Fruit fly (Drosophila melanogaster) whole organism, embryonic: Measurements from ENCODE around the gene CG15445.
A peak's percentile ranks its signal among the peaks of the same experiment; 100 is the strongest.

Experiments used
- Ada2b ChIP-seq: fragments of 200-800 bp; sonication (Bioruptor generic); IDR thresholded peaks from 2 replicates; pipeline ENCODE4 v1.3.6; 2022; ENCODE audit warnings: missing biosample characterization, missing genetic modification characterization
- Bdp1 ChIP-seq: fragments of 200-800 bp; sonication (Bioruptor generic); optimal IDR thresholded peaks from 3 replicates; lab custom pipeline; 2016; ENCODE audit warnings: missing biosample characterization, missing genetic modification characterization
- C15 ChIP-seq: fragments of 200-800 bp; sonication (Bioruptor generic); IDR thresholded peaks from 3 replicates; pipeline ENCODE4 v1.3.6; 2022; ENCODE audit warnings: missing biosample characterization, missing genetic modification characterization
- CG10274 ChIP-seq: fragments of 200-800 bp; sonication (Bioruptor generic); optimal IDR thresholded peaks from 3 replicates; lab custom pipeline; 2017; ENCODE audit warnings: missing biosample characterization, mild to moderate bottlenecking, missing genetic modification characterization
- CG12299 ChIP-seq: fragments of 200-800 bp; sonication (Bioruptor generic); optimal IDR thresholded peaks from 2 replicates; lab custom pipeline; 2018; ENCODE audit warnings: missing biosample characterization, mild to moderate bottlenecking, missing genetic modification characterization
- CG12769 ChIP-seq: fragments of 200-800 bp; sonication (Bioruptor generic); optimal IDR thresholded peaks from 2 replicates; lab custom pipeline; 2019; ENCODE audit warnings: missing biosample characterization, mild to moderate bottlenecking, missing genetic modification characterization, moderate library complexity
- CG13894 ChIP-seq: fragments of 200-800 bp; sonication (Bioruptor generic); optimal IDR thresholded peaks from 3 replicates; lab custom pipeline; 2018; ENCODE audit warnings: missing biosample characterization, mild to moderate bottlenecking, missing genetic modification characterization, moderate library complexity
- CG14860 ChIP-seq: fragments of 200-800 bp; sonication (Bioruptor generic); IDR thresholded peaks from 3 replicates; pipeline ENCODE4 v1.3.6; 2022; ENCODE audit warnings: missing biosample characterization, missing genetic modification characterization; ENCODE audit not compliant: partially characterized antibody
- CG15011 ChIP-seq: fragments of 200-800 bp; sonication (Bioruptor generic); optimal IDR thresholded peaks from 3 replicates; lab custom pipeline; 2018; ENCODE audit warnings: missing biosample characterization, mild to moderate bottlenecking, missing genetic modification characterization
- CG15514 ChIP-seq: fragments of 200-800 bp; sonication (Bioruptor generic); optimal IDR thresholded peaks from 3 replicates; lab custom pipeline; 2017; ENCODE audit warnings: missing biosample characterization, missing genetic modification characterization, mild to moderate bottlenecking, moderate library complexity, missing genetic modification reagents
- CG17328 ChIP-seq: fragments of 200-800 bp; sonication (Bioruptor generic); IDR thresholded peaks from 2 replicates; pipeline ENCODE4 v1.3.6; 2022; ENCODE audit warnings: missing biosample characterization, missing genetic modification characterization
- CG17359 ChIP-seq: fragments of 200-800 bp; sonication (Bioruptor generic); optimal IDR thresholded peaks from 3 replicates; lab custom pipeline; 2018; ENCODE audit warnings: missing biosample characterization, mild to moderate bottlenecking, missing genetic modification characterization, moderate library complexity
- CG17612 ChIP-seq: fragments of 200-800 bp; sonication (Bioruptor generic); IDR thresholded peaks from 2 replicates; pipeline ENCODE4 v1.3.6; 2022; ENCODE audit warnings: missing biosample characterization, missing genetic modification characterization
- CG1792 ChIP-seq: fragments of 200-800 bp; sonication (Bioruptor generic); optimal IDR thresholded peaks from 2 replicates; lab custom pipeline; 2016; ENCODE audit warnings: missing biosample characterization, missing genetic modification characterization
- CG1832 ChIP-seq: fragments of 200-800 bp; sonication (Bioruptor generic); optimal IDR thresholded peaks from 2 replicates; lab custom pipeline; 2017; ENCODE audit warnings: missing biosample characterization, mild to moderate bottlenecking, missing genetic modification characterization, inconsistent platforms
- CG2129 ChIP-seq: fragments of 200-800 bp; sonication (Bioruptor generic); IDR thresholded peaks from 2 replicates; pipeline ENCODE4 v1.3.6; 2022; ENCODE audit warnings: missing biosample characterization, missing genetic modification characterization; ENCODE audit not compliant: partially characterized antibody
- CG4854 ChIP-seq: fragments of 200-800 bp; sonication (Bioruptor generic); optimal IDR thresholded peaks from 2 replicates; lab custom pipeline; 2016; ENCODE audit warnings: missing biosample characterization, missing genetic modification characterization, inconsistent platforms
- CG7987 ChIP-seq: fragments of 200-800 bp; sonication (Bioruptor generic); optimal IDR thresholded peaks from 2 replicates; lab custom pipeline; 2018; ENCODE audit warnings: missing biosample characterization, mild to moderate bottlenecking, missing genetic modification characterization, moderate library complexity
- CG8281 ChIP-seq: fragments of 200-800 bp; sonication (Bioruptor generic); optimal IDR thresholded peaks from 2 replicates; lab custom pipeline; 2018; ENCODE audit warnings: missing biosample characterization, mild to moderate bottlenecking, missing genetic modification characterization, moderate library complexity
- CG9609 ChIP-seq: fragments of 200-800 bp; sonication (Bioruptor generic); optimal IDR thresholded peaks from 3 replicates; lab custom pipeline; 2016; ENCODE audit warnings: missing biosample characterization, missing genetic modification characterization
- CG9727 ChIP-seq: fragments of 200-800 bp; sonication (Bioruptor generic); optimal IDR thresholded peaks from 3 replicates; lab custom pipeline; 2017; ENCODE audit warnings: missing biosample characterization, mild to moderate bottlenecking, missing genetic modification characterization
- Chrac-16 ChIP-seq: fragments of 200-800 bp; sonication (Bioruptor generic); optimal IDR thresholded peaks from 3 replicates; lab custom pipeline; 2016; ENCODE audit warnings: missing biosample characterization, missing genetic modification characterization
- CrebB ChIP-seq: fragments of 200-800 bp; sonication (Bioruptor generic); optimal IDR thresholded peaks from 3 replicates; lab custom pipeline; 2018; ENCODE audit warnings: missing biosample characterization, mild to moderate bottlenecking, missing genetic modification characterization
- D19A ChIP-seq: fragments of 200-800 bp; optimal IDR thresholded peaks from 3 replicates; lab custom pipeline; 2019; ENCODE audit warnings: missing biosample characterization, mild to moderate bottlenecking, missing genetic modification characterization, moderate library complexity
- Doc3 ChIP-seq: fragments of 200-800 bp; sonication (Bioruptor generic); IDR thresholded peaks from 3 replicates; pipeline ENCODE4 v1.3.6; 2022; ENCODE audit warnings: missing biosample characterization, missing genetic modification characterization; ENCODE audit not compliant: partially characterized antibody
- Drgx ChIP-seq: fragments of 200-800 bp; sonication (Bioruptor generic); IDR thresholded peaks from 2 replicates; pipeline ENCODE4 v1.3.6; 2022; ENCODE audit warnings: missing biosample characterization, missing genetic modification characterization
- E2f1 ChIP-seq: fragments of 200-800 bp; sonication (Bioruptor generic); IDR thresholded peaks from 2 replicates; pipeline ENCODE4 v1.3.6; 2022; ENCODE audit warnings: missing biosample characterization, missing genetic modification characterization
- MBD-R2 ChIP-seq: fragments of 200-800 bp; sonication (Bioruptor generic); IDR thresholded peaks from 2 replicates; pipeline ENCODE4 v1.3.6; 2022; ENCODE audit warnings: missing biosample characterization, missing genetic modification characterization
- Side ChIP-seq: fragments of 200-800 bp; sonication (Bioruptor generic); optimal IDR thresholded peaks from 2 replicates; lab custom pipeline; 2016; ENCODE audit warnings: missing biosample characterization, missing genetic modification characterization
- Six4 ChIP-seq: fragments of 200-800 bp; sonication (Bioruptor generic); optimal IDR thresholded peaks from 2 replicates; lab custom pipeline; 2016; ENCODE audit warnings: missing biosample characterization, missing genetic modification characterization
- Sox100B ChIP-seq: fragments of 200-800 bp; sonication (Bioruptor generic); optimal IDR thresholded peaks from 3 replicates; lab custom pipeline; 2018; ENCODE audit warnings: missing biosample characterization, mild to moderate bottlenecking, missing genetic modification characterization
- Sox102F ChIP-seq: fragments of 200-800 bp; sonication (Bioruptor generic); optimal IDR thresholded peaks from 2 replicates; lab custom pipeline; 2018; ENCODE audit warnings: missing biosample characterization, mild to moderate bottlenecking, missing genetic modification characterization, moderate library complexity
- Xbp1 ChIP-seq: fragments of 200-800 bp; sonication (Bioruptor generic); optimal IDR thresholded peaks from 3 replicates; lab custom pipeline; 2016; ENCODE audit warnings: missing biosample characterization, mild to moderate bottlenecking, missing genetic modification characterization
- al ChIP-seq: fragments of 200-800 bp; sonication (Bioruptor generic); IDR thresholded peaks from 2 replicates; pipeline ENCODE4 v1.3.6; 2022; ENCODE audit warnings: missing biosample characterization, missing genetic modification characterization
- bigmax ChIP-seq: fragments of 200-800 bp; sonication (Bioruptor generic); optimal IDR thresholded peaks from 2 replicates; lab custom pipeline; 2018; ENCODE audit warnings: missing biosample characterization, mild to moderate bottlenecking, missing genetic modification characterization
- br ChIP-seq: fragments of >200 bp; optimal IDR thresholded peaks from 2 replicates; lab custom pipeline; 2017
- dan ChIP-seq: fragments of 200-800 bp; sonication (Bioruptor generic); IDR thresholded peaks from 2 replicates; pipeline ENCODE4 v1.3.6; 2022; ENCODE audit warnings: missing biosample characterization, missing genetic modification characterization
- dmrt11E ChIP-seq: fragments of 200-800 bp; sonication (Bioruptor generic); optimal IDR thresholded peaks from 3 replicates; lab custom pipeline; 2018; ENCODE audit warnings: missing biosample characterization, mild to moderate bottlenecking, missing genetic modification characterization, moderate library complexity
- dysf ChIP-seq: fragments of 200-800 bp; sonication (Bioruptor generic); IDR thresholded peaks from 3 replicates; pipeline ENCODE4 v1.3.6; 2022; ENCODE audit warnings: missing biosample characterization, missing genetic modification characterization
- gfzf ChIP-seq: fragments of 200-800 bp; sonication (Bioruptor generic); optimal IDR thresholded peaks from 2 replicates; lab custom pipeline; 2016; ENCODE audit warnings: missing biosample characterization, mild to moderate bottlenecking, missing genetic modification characterization, moderate library complexity
- grau ChIP-seq: fragments of 200-800 bp; optimal IDR thresholded peaks from 3 replicates; lab custom pipeline; 2019; ENCODE audit warnings: missing biosample characterization, mild to moderate bottlenecking, missing genetic modification characterization, moderate library complexity
- hbn ChIP-seq: fragments of 200-800 bp; sonication (Bioruptor generic); IDR thresholded peaks from 2 replicates; pipeline ENCODE4 v1.3.6; 2022; ENCODE audit warnings: missing biosample characterization, missing genetic modification characterization; ENCODE audit not compliant: partially characterized antibody
- otp ChIP-seq: fragments of 200-800 bp; sonication (Bioruptor generic); IDR thresholded peaks from 3 replicates; pipeline ENCODE4, ENCODE4 v1.3.6; 2022; ENCODE audit warnings: missing biosample characterization, missing genetic modification characterization
- peb ChIP-seq: fragments of 200-800 bp; sonication (Bioruptor generic); IDR thresholded peaks from 2 replicates; pipeline ENCODE4 v1.3.6; 2022; ENCODE audit warnings: missing biosample characterization, missing genetic modification characterization
- shn ChIP-seq: fragments of 200-800 bp; sonication (Bioruptor generic); optimal IDR thresholded peaks from 3 replicates; lab custom pipeline; 2016; ENCODE audit warnings: missing biosample characterization, missing genetic modification characterization
- sisA ChIP-seq: fragments of 200-800 bp; sonication (Bioruptor generic); IDR thresholded peaks from 2 replicates; pipeline ENCODE4 v1.3.6; 2022; ENCODE audit warnings: missing biosample characterization, missing genetic modification characterization
- so ChIP-seq: fragments of 200-800 bp; sonication (Bioruptor generic); IDR thresholded peaks from 3 replicates; pipeline ENCODE4 v1.3.6; 2022; ENCODE audit warnings: missing biosample characterization, missing genetic modification characterization
- sob ChIP-seq: fragments of 200-800 bp; sonication (Bioruptor generic); IDR thresholded peaks from 2 replicates; pipeline ENCODE4 v1.3.6; 2022; ENCODE audit warnings: missing biosample characterization, missing genetic modification characterization
- stc ChIP-seq: fragments of 200-800 bp; sonication (Bioruptor generic); IDR thresholded peaks from 2 replicates; pipeline ENCODE4 v1.3.6; 2022; ENCODE audit warnings: missing biosample characterization, missing genetic modification characterization
- tgo ChIP-seq: fragments of 200-800 bp; sonication (Bioruptor generic); IDR thresholded peaks from 3 replicates; pipeline ENCODE4 v1.3.6; 2022; ENCODE audit warnings: missing biosample characterization, missing genetic modification characterization
- ttk ChIP-seq: fragments of 200-800 bp; sonication (Bioruptor generic); IDR thresholded peaks from 2 replicates; pipeline ENCODE4 v2.1.2; 2022; ENCODE audit warnings: missing biosample characterization, missing genetic modification characterization
- usp ChIP-seq: fragments of >200 bp; optimal IDR thresholded peaks from 2 replicates; lab custom pipeline; 2017; ENCODE audit warnings: missing biosample characterization, missing genetic modification characterization

The CG15445 gene

dm6 chrX:21124176-21124575 is 7.2 kb downstream of the CG15445 start (continued):
- peak; percentile 68 for TF ChIP-seq ttk (GFP tag; lab: Robert Waterston, UW)
- peak; percentile 73 for TF ChIP-seq CG17359 (tag; lab: Kevin White, UChicago)
- TF ChIP-seq CG1792, result no peak
- peak; percentile 27 for TF ChIP-seq CG15011
- peak; percentile 77 for TF ChIP-seq grau
- peak; percentile 58 for TF ChIP-seq sob (GFP tag; lab: Robert Waterston, UW)
- TF ChIP-seq Side (GFP tag; lab: Kevin White, UChicago), result peak; percentile 12
- peak; percentile 72 for TF ChIP-seq CG12769 (tag; lab: Kevin White, UChicago)
- peak; percentile 57 for TF ChIP-seq Ada2b (GFP tag; lab: Robert Waterston, UW)
- no peak; the same call in 1 of the 2 replicates for TF ChIP-seq MBD-R2
- TF ChIP-seq CG14860 (GFP tag; lab: Robert Waterston, UW), result no peak
- TF ChIP-seq CG12299 (tag; lab: Kevin White, UChicago), result peak; percentile 43
- no peak for TF ChIP-seq CG7987 (GFP tag; lab: Kevin White, UChicago)
- TF ChIP-seq CG2129 (GFP tag; lab: Robert Waterston, UW), result no peak
- no peak for TF ChIP-seq dan
- TF ChIP-seq CG4854 (GFP tag; lab: Kevin White, UChicago), result peak; percentile 41
- TF ChIP-seq Sox102F (GFP tag; lab: Kevin White, UChicago), result peak; percentile 86
- TF ChIP-seq bigmax, result no peak
- no peak for TF ChIP-seq Doc3
- peak; percentile 69 for TF ChIP-seq E2f1
- no peak for TF ChIP-seq stc (GFP tag; lab: Robert Waterston, UW)
- TF ChIP-seq dysf (GFP tag; lab: Robert Waterston, UW), result peak; percentile 77
- peak; percentile 71 for TF ChIP-seq CG17328 (GFP tag; lab: Robert Waterston, UW)
- TF ChIP-seq usp (GFP tag; lab: Kevin White, UChicago), result no peak
- peak; percentile 51; the same call in 1 of the 2 replicates for TF ChIP-seq CG17612 (GFP tag; lab: Robert Waterston, UW)
- no peak for TF ChIP-seq hbn (GFP tag; lab: Robert Waterston, UW)
- no peak for TF ChIP-seq shn (GFP tag; lab: Kevin White, UChicago)
- TF ChIP-seq Chrac-16, result peak; percentile 64
- peak; percentile 53 for TF ChIP-seq Six4 (GFP tag; lab: Kevin White, UChicago)
- TF ChIP-seq Bdp1 (GFP tag; lab: Kevin White, UChicago), result peak; percentile 5
- TF ChIP-seq dmrt11E (tag; lab: Kevin White, UChicago), result peak; percentile 69
- TF ChIP-seq Sox100B (GFP tag; lab: Kevin White, UChicago), result peak; percentile 69
- peak; percentile 76 for TF ChIP-seq Drgx (GFP tag; lab: Robert Waterston, UW)
- no peak for TF ChIP-seq br (lab: Kevin White, UChicago)
- peak; percentile 55 for TF ChIP-seq D19A
- TF ChIP-seq otp (GFP tag; lab: Robert Waterston, UW), result peak; percentile 34; the same call in 1 of the 3 replicates
- peak; percentile 35 for TF ChIP-seq CG8281
- TF ChIP-seq al, result peak; percentile 44
- TF ChIP-seq CG1832 (GFP tag; lab: Kevin White, UChicago), result no peak
- TF ChIP-seq CG13894 (tag; lab: Kevin White, UChicago), result no peak
- no peak for TF ChIP-seq peb (GFP tag; lab: Robert Waterston, UW)
- TF ChIP-seq Xbp1 (GFP tag; lab: Kevin White, UChicago), result peak; percentile 73
- TF ChIP-seq so (GFP tag; lab: Robert Waterston, UW), result 0 out of 3 replicates have a peak, but pooled peaks have one; percentile 63
- TF ChIP-seq sisA (GFP tag; lab: Robert Waterston, UW), result peak; percentile 54; the same call in 1 of the 2 replicates
- TF ChIP-seq CG15514 (GFP tag; lab: Kevin White, UChicago), result peak; percentile 35
- TF ChIP-seq tgo, result peak; percentile 71
- peak; percentile 70 for TF ChIP-seq CG9727 (GFP tag; lab: Kevin White, UChicago)
- peak; percentile 30 for TF ChIP-seq CG9609 (GFP tag; lab: Kevin White, UChicago)
- TF ChIP-seq C15 (GFP tag; lab: Robert Waterston, UW), result 0 out of 3 replicates have a peak, but pooled peaks have one; percentile 58
- no peak for TF ChIP-seq CrebB (tag; lab: Kevin White, UChicago)
- peak; percentile 18 for TF ChIP-seq CG10274
- no peak for TF ChIP-seq gfzf
